Fruit fly (Drosophila melanogaster) whole organism, embryonic: ENCODE data around the gene mask.
A peak's percentile ranks its signal among the peaks of the same experiment; 100 is the strongest.

Source experiments
- CG15073 ChIP-seq: fragments of 200-800 bp; sonication (Bioruptor generic); optimal IDR thresholded peaks from 2 replicates; lab custom pipeline; 2016; ENCODE audit warnings: missing biosample characterization, missing genetic modification characterization
- CG16815 ChIP-seq: fragments of 200-800 bp; sonication (Bioruptor generic); optimal IDR thresholded peaks from 3 replicates; lab custom pipeline; 2017; ENCODE audit warnings: missing biosample characterization, mild to moderate bottlenecking, missing genetic modification characterization
- CG17568 ChIP-seq: fragments of 200-800 bp; sonication (Bioruptor generic); optimal IDR thresholded peaks from 2 replicates; lab custom pipeline; 2018; ENCODE audit warnings: missing biosample characterization, mild to moderate bottlenecking, missing genetic modification characterization, moderate library complexity
- CG31388 ChIP-seq: fragments of 200-800 bp; sonication (Bioruptor generic); optimal IDR thresholded peaks from 2 replicates; lab custom pipeline; 2016; ENCODE audit warnings: missing biosample characterization, missing genetic modification characterization
- CG9609 ChIP-seq: fragments of 200-800 bp; sonication (Bioruptor generic); optimal IDR thresholded peaks from 3 replicates; lab custom pipeline; 2016; ENCODE audit warnings: missing biosample characterization, missing genetic modification characterization
- Dll ChIP-seq: fragments of 200-800 bp; sonication (Bioruptor generic); IDR thresholded peaks from 4 replicates; pipeline ENCODE4 v1.3.6; 2022; ENCODE audit warnings: missing biosample characterization, missing genetic modification characterization; ENCODE audit not compliant: partially characterized antibody
- Dp ChIP-seq: fragments of 200-800 bp; sonication (Bioruptor generic); optimal IDR thresholded peaks from 2 replicates; lab custom pipeline; 2018; ENCODE audit warnings: missing biosample characterization, mild to moderate bottlenecking, missing genetic modification characterization, moderate library complexity
- Sox102F ChIP-seq: fragments of 200-800 bp; sonication (Bioruptor generic); optimal IDR thresholded peaks from 2 replicates; lab custom pipeline; 2018; ENCODE audit warnings: missing biosample characterization, mild to moderate bottlenecking, missing genetic modification characterization, moderate library complexity
- az2 ChIP-seq: fragments of 200-800 bp; sonication (Bioruptor generic); optimal IDR thresholded peaks from 3 replicates; lab custom pipeline; 2016; ENCODE audit warnings: missing biosample characterization, missing genetic modification characterization
- mld ChIP-seq: fragments of 200-800 bp; sonication (Bioruptor generic); IDR thresholded peaks from 3 replicates; pipeline ENCODE4 v1.3.6; 2022; ENCODE audit warnings: missing biosample characterization, missing genetic modification characterization; ENCODE audit not compliant: partially characterized antibody
- run ChIP-seq: fragments of 200-800 bp; sonication (Bioruptor generic); optimal IDR thresholded peaks from 3 replicates; lab custom pipeline; 2018; ENCODE audit warnings: missing biosample characterization, mild to moderate bottlenecking, missing genetic modification characterization
- wdn ChIP-seq: fragments of 200-800 bp; sonication (Bioruptor generic); IDR thresholded peaks from 2 replicates; pipeline ENCODE4 v1.3.6; 2022; ENCODE audit warnings: missing biosample characterization, missing genetic modification characterization

- TF ChIP-seq wdn (GFP tag; lab: Robert Waterston, UW) (no peak), CG16815 (GFP tag; lab: Kevin White, UChicago) (no peak), Dll (0 out of 4 replicates have a peak, but pooled peaks have one; percentile 15), run (no peak), Sox102F (no peak), CG15073 (no peak), CG9609 (no peak), CG31388 (GFP tag; lab: Kevin White, UChicago) (no peak), Dp (no peak), mld (no peak), CG17568 (no peak), az2 (GFP tag; lab: Kevin White, UChicago) (no peak)
These were observed 52.4 kb downstream of the mask start for dm6 chr3R:24282567-24283324.
